Fruit fly (Drosophila melanogaster) whole organism, embryonic: ENCODE measurements around the gene Fmr1.

Source experiments
- B-H2 ChIP-seq: fragments of 200-800 bp; sonication (Bioruptor generic); optimal IDR thresholded peaks from 2 replicates; lab custom pipeline; 2018; ENCODE audit warnings: missing biosample characterization, mild to moderate bottlenecking, missing genetic modification characterization
- CG10209 ChIP-seq: fragments of 200-800 bp; sonication (Bioruptor generic); optimal IDR thresholded peaks from 3 replicates; lab custom pipeline; 2017; ENCODE audit warnings: missing biosample characterization, mild to moderate bottlenecking, missing genetic modification characterization, missing genetic modification reagents
- CG10979 ChIP-seq: fragments of 200-800 bp; sonication (Bioruptor generic); optimal IDR thresholded peaks from 2 replicates; lab custom pipeline; 2018; ENCODE audit warnings: missing biosample characterization, mild to moderate bottlenecking, missing genetic modification characterization, moderate library complexity
- CG11247 ChIP-seq: fragments of 200-800 bp; sonication (Bioruptor generic); IDR thresholded peaks from 2 replicates; pipeline ENCODE4 v1.3.6; 2022; ENCODE audit warnings: missing biosample characterization, missing genetic modification characterization
- CG11504 ChIP-seq: fragments of 200-800 bp; sonication (Bioruptor generic); optimal IDR thresholded peaks from 3 replicates; lab custom pipeline; 2019; ENCODE audit warnings: missing biosample characterization, mild to moderate bottlenecking, missing genetic modification characterization, moderate library complexity
- CG11695 ChIP-seq: fragments of 200-800 bp; sonication (Bioruptor generic); IDR thresholded peaks from 3 replicates; pipeline ENCODE4 v1.3.6; 2022; ENCODE audit warnings: missing biosample characterization, missing genetic modification characterization
- CG12219 ChIP-seq: fragments of 200-800 bp; sonication (Bioruptor generic); optimal IDR thresholded peaks from 3 replicates; lab custom pipeline; 2018; ENCODE audit warnings: missing biosample characterization, mild to moderate bottlenecking, missing genetic modification characterization
- CG12299 ChIP-seq: fragments of 200-800 bp; sonication (Bioruptor generic); optimal IDR thresholded peaks from 2 replicates; lab custom pipeline; 2018; ENCODE audit warnings: missing biosample characterization, mild to moderate bottlenecking, missing genetic modification characterization
- CG15269 ChIP-seq: fragments of 200-800 bp; sonication (Bioruptor generic); optimal IDR thresholded peaks from 2 replicates; lab custom pipeline; 2018; ENCODE audit warnings: missing biosample characterization, mild to moderate bottlenecking, missing genetic modification characterization, moderate library complexity
- CG15696 ChIP-seq: fragments of 200-800 bp; sonication (Bioruptor generic); optimal IDR thresholded peaks from 2 replicates; lab custom pipeline; 2019; ENCODE audit warnings: missing biosample characterization, mild to moderate bottlenecking, missing genetic modification characterization, moderate library complexity
- CG17328 ChIP-seq: fragments of 200-800 bp; sonication (Bioruptor generic); IDR thresholded peaks from 2 replicates; pipeline ENCODE4 v1.3.6; 2022; ENCODE audit warnings: missing biosample characterization, missing genetic modification characterization
- CG17361 ChIP-seq: fragments of 200-800 bp; sonication (Bioruptor generic); IDR thresholded peaks from 3 replicates; pipeline ENCODE4 v1.3.6; 2022; ENCODE audit warnings: missing biosample characterization, missing genetic modification characterization
- CG18262 ChIP-seq: fragments of 200-800 bp; optimal IDR thresholded peaks from 3 replicates; lab custom pipeline; 2019; ENCODE audit warnings: missing biosample characterization, mild to moderate bottlenecking, missing genetic modification characterization, moderate library complexity
- CG18619 ChIP-seq: fragments of 200-800 bp; sonication (Bioruptor generic); optimal IDR thresholded peaks from 3 replicates; lab custom pipeline; 2017; ENCODE audit warnings: missing biosample characterization, mild to moderate bottlenecking, missing genetic modification characterization
- CG2712 ChIP-seq: fragments of 200-800 bp; optimal IDR thresholded peaks from 3 replicates; lab custom pipeline; 2019; ENCODE audit warnings: missing biosample characterization, mild to moderate bottlenecking, missing genetic modification characterization, moderate library complexity
- CG30403 ChIP-seq: fragments of 200-800 bp; sonication (Bioruptor generic); optimal IDR thresholded peaks from 3 replicates; lab custom pipeline; 2016; ENCODE audit warnings: missing biosample characterization, missing genetic modification characterization
- CG31441 ChIP-seq: fragments of 200-800 bp; sonication (Bioruptor generic); IDR thresholded peaks from 2 replicates; pipeline ENCODE4 v1.3.6; 2022; ENCODE audit warnings: missing biosample characterization, missing genetic modification characterization
- CG32772 ChIP-seq: fragments of 200-800 bp; sonication (Bioruptor generic); IDR thresholded peaks from 2 replicates; pipeline ENCODE4 v1.3.6; 2022; ENCODE audit warnings: missing biosample characterization, missing genetic modification characterization
- CG34376 ChIP-seq: fragments of 200-800 bp; sonication (Bioruptor generic); optimal IDR thresholded peaks from 2 replicates; lab custom pipeline; 2018; ENCODE audit warnings: missing biosample characterization, mild to moderate bottlenecking, missing genetic modification characterization
- CG4424 ChIP-seq: fragments of 200-800 bp; sonication (Bioruptor generic); optimal IDR thresholded peaks from 3 replicates; lab custom pipeline; 2016; ENCODE audit warnings: missing biosample characterization, missing genetic modification characterization
- CG7556 ChIP-seq: fragments of 200-800 bp; sonication (Bioruptor generic); optimal IDR thresholded peaks from 2 replicates; lab custom pipeline; 2017; ENCODE audit warnings: missing biosample characterization, mild to moderate bottlenecking, missing genetic modification characterization
- CG7839 ChIP-seq: fragments of 200-800 bp; sonication (Bioruptor generic); optimal IDR thresholded peaks from 3 replicates; lab custom pipeline; 2018; ENCODE audit warnings: missing biosample characterization, mild to moderate bottlenecking, missing genetic modification characterization, moderate library complexity
- CG8388 ChIP-seq: fragments of 200-800 bp; sonication (Bioruptor generic); optimal IDR thresholded peaks from 2 replicates; lab custom pipeline; 2019; ENCODE audit warnings: missing biosample characterization, mild to moderate bottlenecking, missing genetic modification characterization, moderate library complexity
- ERR ChIP-seq: fragments of 200-800 bp; sonication (Bioruptor generic); optimal IDR thresholded peaks from 2 replicates; lab custom pipeline; 2016; ENCODE audit warnings: missing biosample characterization, missing genetic modification characterization
- Eip74EF ChIP-seq, 2 experiments: fragments of 200-800 bp in 1 of 2; fragments of >200 bp in 1 of 2; sonication (Bioruptor generic) in 1 of 2; optimal IDR thresholded peaks; 2 replicates each; lab custom pipeline; 2017 to 2019; ENCODE audit warnings: missing biosample characterization in 2 of 2, missing genetic modification characterization in 2 of 2, mild to moderate bottlenecking in 1 of 2, moderate library complexity in 1 of 2
- Hmr ChIP-seq: fragments of 200-800 bp; sonication (Bioruptor generic); optimal IDR thresholded peaks from 3 replicates; lab custom pipeline; 2017; ENCODE audit warnings: mild to moderate bottlenecking, missing biosample characterization, missing genetic modification reagents, missing genetic modification characterization
- Hsf ChIP-seq: fragments of 200-800 bp; sonication (Bioruptor generic); optimal IDR thresholded peaks from 3 replicates; lab custom pipeline; 2016; ENCODE audit warnings: missing biosample characterization, missing genetic modification characterization
- Meics ChIP-seq: fragments of 200-800 bp; sonication (Bioruptor generic); optimal IDR thresholded peaks from 2 replicates; lab custom pipeline; 2017; ENCODE audit warnings: missing biosample characterization, mild to moderate bottlenecking, missing genetic modification characterization
- Spps ChIP-seq: fragments of 200-800 bp; sonication (Bioruptor generic); optimal IDR thresholded peaks from 2 replicates; lab custom pipeline; 2018; ENCODE audit warnings: missing biosample characterization, mild to moderate bottlenecking, missing genetic modification characterization
- Trl ChIP-seq, 3 experiments: fragments of >200 bp in 2 of 3; fragments of 200-800 bp in 1 of 3; sonication (Bioruptor generic) in 1 of 3; optimal IDR thresholded peaks; 2 replicates in 1 of 3; 3 replicates in 2 of 3; lab custom pipeline; 2016 to 2017; ENCODE audit warnings: missing biosample characterization in 1 of 3, missing genetic modification characterization in 1 of 3
- Xbp1 ChIP-seq: fragments of 200-800 bp; sonication (Bioruptor generic); optimal IDR thresholded peaks from 3 replicates; lab custom pipeline; 2016; ENCODE audit warnings: missing biosample characterization, mild to moderate bottlenecking, missing genetic modification characterization
- az2 ChIP-seq: fragments of 200-800 bp; sonication (Bioruptor generic); optimal IDR thresholded peaks from 3 replicates; lab custom pipeline; 2016; ENCODE audit warnings: missing biosample characterization, missing genetic modification characterization
- chif ChIP-seq, 2 experiments: fragments of 200-800 bp; sonication (Bioruptor generic); optimal IDR thresholded peaks; 3 replicates each; lab custom pipeline; 2016; ENCODE audit warnings: missing biosample characterization in 2 of 2, missing genetic modification characterization in 2 of 2
- chinmo ChIP-seq: fragments of 200-800 bp; sonication (Bioruptor generic); IDR thresholded peaks from 4 replicates; pipeline ENCODE4 v1.3.6; 2022; ENCODE audit warnings: missing biosample characterization, missing genetic modification characterization; ENCODE audit not compliant: partially characterized antibody
- dmrt99B ChIP-seq: fragments of 200-800 bp; sonication (Bioruptor generic); optimal IDR thresholded peaks from 2 replicates; lab custom pipeline; 2018; ENCODE audit warnings: missing biosample characterization, mild to moderate bottlenecking, missing genetic modification characterization, moderate library complexity
- dysf ChIP-seq: fragments of 200-800 bp; sonication (Bioruptor generic); IDR thresholded peaks from 3 replicates; pipeline ENCODE4 v1.3.6; 2022; ENCODE audit warnings: missing biosample characterization, missing genetic modification characterization
- hkb ChIP-seq, 2 experiments: fragments of 200-800 bp in 1 of 2; fragments of >200 bp in 1 of 2; sonication (Bioruptor generic) in 1 of 2; IDR thresholded peaks in 1 of 2; optimal IDR thresholded peaks in 1 of 2; 2 replicates each; pipeline versions ENCODE4 v1.3.6 to Lab custom; 2017 to 2022; ENCODE audit warnings: missing biosample characterization in 1 of 2, missing genetic modification characterization in 1 of 2
- ind ChIP-seq: fragments of 200-800 bp; sonication (Bioruptor generic); optimal IDR thresholded peaks from 3 replicates; lab custom pipeline; 2016; ENCODE audit warnings: missing biosample characterization, missing genetic modification characterization
- lola ChIP-seq, 3 experiments: fragments of >200 bp in 2 of 3; fragments of 200-800 bp in 1 of 3; sonication (Bioruptor generic) in 1 of 3; optimal IDR thresholded peaks; 2 replicates each; lab custom pipeline; 2017 to 2019; ENCODE audit warnings: missing biosample characterization in 3 of 3, missing genetic modification characterization in 3 of 3, mild to moderate bottlenecking in 1 of 3, moderate library complexity in 1 of 3
- mam ChIP-seq: fragments of 200-800 bp; sonication (Bioruptor generic); optimal IDR thresholded peaks from 3 replicates; lab custom pipeline; 2016; ENCODE audit warnings: missing biosample characterization, missing genetic modification characterization
- nmo ChIP-seq: fragments of 200-800 bp; sonication (Bioruptor generic); optimal IDR thresholded peaks from 2 replicates; lab custom pipeline; 2018; ENCODE audit warnings: missing biosample characterization, mild to moderate bottlenecking, missing genetic modification characterization, moderate library complexity
- pan ChIP-seq, 4 experiments: fragments of >200 bp in 3 of 4; fragments of 200-800 bp in 1 of 4; sonication (Bioruptor generic) in 1 of 4; optimal IDR thresholded peaks in 3 of 4; IDR thresholded peaks in 1 of 4; 2 replicates each; pipeline versions ENCODE4 v1.3.6 to Lab custom; 2017 to 2022; ENCODE audit warnings: missing biosample characterization in 2 of 4, missing genetic modification characterization in 2 of 4, mixed read lengths in 1 of 4
- phol ChIP-seq: fragments of 200-800 bp; sonication (Bioruptor generic); optimal IDR thresholded peaks from 3 replicates; lab custom pipeline; 2018; ENCODE audit warnings: missing biosample characterization, mild to moderate bottlenecking, missing genetic modification characterization, moderate library complexity
- so ChIP-seq: fragments of 200-800 bp; sonication (Bioruptor generic); IDR thresholded peaks from 3 replicates; pipeline ENCODE4 v1.3.6; 2022; ENCODE audit warnings: missing biosample characterization, missing genetic modification characterization
- sug ChIP-seq: fragments of 200-800 bp; optimal IDR thresholded peaks from 2 replicates; lab custom pipeline; 2019; ENCODE audit warnings: missing biosample characterization, mild to moderate bottlenecking, missing genetic modification characterization, moderate library complexity
- trem ChIP-seq: fragments of 200-800 bp; optimal IDR thresholded peaks from 3 replicates; lab custom pipeline; 2019; ENCODE audit warnings: missing biosample characterization, mild to moderate bottlenecking, missing genetic modification characterization, moderate library complexity
- unpg ChIP-seq: fragments of 200-800 bp; sonication (Bioruptor generic); optimal IDR thresholded peaks from 3 replicates; lab custom pipeline; 2018; ENCODE audit warnings: missing biosample characterization, mild to moderate bottlenecking, missing genetic modification characterization, moderate library complexity
- zen ChIP-seq: fragments of 200-800 bp; sonication (Bioruptor generic); optimal IDR thresholded peaks from 3 replicates; lab custom pipeline; 2018; ENCODE audit warnings: missing biosample characterization, mild to moderate bottlenecking, missing genetic modification characterization, moderate library complexity

The Fmr1 gene

DNA sequence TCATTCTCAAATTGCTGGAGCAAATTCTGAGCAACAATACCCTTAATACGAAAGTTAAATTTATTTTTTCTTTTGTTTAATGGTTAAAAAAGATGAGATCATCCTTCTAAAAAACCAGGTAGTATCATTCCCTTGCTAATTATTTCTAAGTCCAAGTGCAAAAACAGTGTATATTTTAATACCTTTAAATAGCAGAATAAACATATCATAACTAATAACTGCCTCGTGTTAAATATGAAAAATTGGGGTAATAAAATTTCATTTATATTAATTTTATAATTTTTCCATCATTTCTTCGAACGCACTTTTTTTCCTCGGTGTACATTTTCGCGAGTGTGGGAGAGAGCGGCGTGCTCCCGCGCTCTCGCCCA, 1.9 kb upstream of the Fmr1 start (continued):
- TF ChIP-seq CG11504 (tag; lab: Kevin White, UChicago) (peak; percentile 49), ind (GFP tag; lab: Kevin White, UChicago) (peak; percentile 4), lola (GFP tag; optimal IDR thresholded peaks at IDR 0.05; lab: Kevin White, UChicago) (peak in 1 of 3 experiments; percentile 40), CG17328 (no peak), chinmo (GFP tag; lab: Robert Waterston, UW) (no peak), trem (tag; lab: Kevin White, UChicago) (peak; percentile 0), dmrt99B (tag; lab: Kevin White, UChicago) (peak; percentile 5), nmo (peak; percentile 7), pan (optimal IDR thresholded peaks at IDR 0.05; lab: Kevin White, UChicago) (no peak), pan (GFP tag; optimal IDR thresholded peaks at IDR 0.05 in 1 of 2, IDR thresholded peaks at IDR 0.05 in 1 of 2) (peak in 1 of 2 experiments; percentile 7), CG15696 (tag; lab: Kevin White, UChicago) (peak; percentile 24), CG7556 (peak; percentile 45), CG32772 (GFP tag; lab: Robert Waterston, UW) (no peak), CG15269 (tag; lab: Kevin White, UChicago) (no peak), ERR (no peak), az2 (peak; percentile 25), dysf (0 out of 3 replicates have a peak, but pooled peaks have one; percentile 16), CG18619 (GFP tag; lab: Kevin White, UChicago) (peak; percentile 22), Trl (optimal IDR thresholded peaks at IDR 0.05; lab: Kevin White, UChicago) (peak in 1 of 2 experiments; percentile 23), Trl (GFP tag; optimal IDR thresholded peaks at IDR 0.05; lab: Kevin White, UChicago) (no peak), Meics (GFP tag; lab: Kevin White, UChicago) (peak; percentile 12), unpg (GFP tag; lab: Kevin White, UChicago) (peak; percentile 27), Spps (tag; lab: Kevin White, UChicago) (no peak), CG34376 (GFP tag; lab: Kevin White, UChicago) (no peak), Hsf (GFP tag; lab: Kevin White, UChicago) (no peak), B-H2 (no peak), CG12299 (tag; lab: Kevin White, UChicago) (no peak), CG10209 (peak; percentile 12), CG17361 (GFP tag; lab: Robert Waterston, UW) (peak; percentile 53; the same call in 2 of the 3 replicates), CG11695 (GFP tag; lab: Robert Waterston, UW) (0 out of 3 replicates have a peak, but pooled peaks have one; percentile 10), hkb (optimal IDR thresholded peaks at IDR 0.05; lab: Kevin White, UChicago) (no peak), hkb (GFP tag; IDR thresholded peaks at IDR 0.05; lab: Robert Waterston, UW) (0 out of 2 replicates have a peak, but pooled peaks have one; percentile 7), CG8388 (GFP tag; lab: Kevin White, UChicago) (peak; percentile 13), CG18262 (peak; percentile 53), phol (tag; lab: Kevin White, UChicago) (peak; percentile 42), sug (tag; lab: Kevin White, UChicago) (no peak), Hmr (GFP tag; lab: Kevin White, UChicago) (peak; percentile 2), CG10979 (tag; lab: Kevin White, UChicago) (peak; percentile 50), zen (tag; lab: Kevin White, UChicago) (no peak), chif (GFP tag; optimal IDR thresholded peaks at IDR 0.05; lab: Kevin White, UChicago) (no peak), CG4424 (peak; percentile 39), CG30403 (GFP tag; lab: Kevin White, UChicago) (peak; percentile 44), CG11247 (no peak), CG12219 (GFP tag; lab: Kevin White, UChicago) (no peak), Eip74EF (GFP tag; optimal IDR thresholded peaks at IDR 0.05; lab: Kevin White, UChicago) (no peak), CG2712 (tag; lab: Kevin White, UChicago) (peak; percentile 46), CG31441 (peak; percentile 45), so (GFP tag; lab: Robert Waterston, UW) (no peak), mam (GFP tag; lab: Kevin White, UChicago) (no peak), Xbp1 (GFP tag; lab: Kevin White, UChicago) (peak; percentile 14), CG7839 (tag; lab: Kevin White, UChicago) (peak; percentile 41)
